Worm (Caenorhabditis elegans) whole organism, L3 larva: ENCODE data around the gene clec-66.

Source experiments
- lin-39 ChIP-seq: fragments of 150-350 bp; optimal IDR thresholded peaks from 2 replicates; lab custom pipeline; 2018; ENCODE audit warnings: missing biosample characterization, missing genetic modification reagents, missing genetic modification characterization
- mdl-1 ChIP-seq: fragments of 150-350 bp; optimal IDR thresholded peaks from 2 replicates; lab custom pipeline; 2014; ENCODE audit warnings: missing biosample characterization, missing genetic modification characterization
- nhr-23 ChIP-seq: fragments of 150-350 bp; optimal IDR thresholded peaks from 2 replicates; lab custom pipeline; 2014; ENCODE audit warnings: missing biosample characterization, missing genetic modification reagents, missing genetic modification characterization
- nhr-67 ChIP-seq: fragments of 150-350 bp; optimal IDR thresholded peaks from 2 replicates; lab custom pipeline; 2014; ENCODE audit warnings: missing biosample characterization, missing genetic modification characterization
- nhr-76 ChIP-seq: fragments of 150-350 bp; sonication (generic microtip); optimal IDR thresholded peaks from 5 replicates; lab custom pipeline; 2014; ENCODE audit warnings: missing biosample characterization, missing genetic modification characterization

- TF ChIP-seq mdl-1, result no peak
- no peak for TF ChIP-seq nhr-67 (tag; lab: Kevin White, UChicago)
- TF ChIP-seq nhr-23 (tag; lab: Kevin White, UChicago), result no peak
- TF ChIP-seq lin-39 (tag; lab: Kevin White, UChicago), result no peak
- no peak for TF ChIP-seq nhr-76
These were observed 26.0 kb upstream of the clec-66 start, which contains the start of gene gsy-1 for ce11 chrII:12878071-12878668.
